Worm (Caenorhabditis elegans) whole organism, dauer: ENCODE data around the gene nhr-176.

ENCODE experiments used
- unc-62 ChIP-seq: sonication (generic microtip); optimal IDR thresholded peaks from 2 replicates; lab custom pipeline; 2017; ENCODE audit warnings: missing biosample characterization, missing genetic modification reagents, missing genetic modification characterization

Gene nhr-176

ce11 chrV:16045837-16046236 lies 25.3 kb upstream of the nhr-176 start, which contains the start of gene T10C6.15:
Gene T10C6.15 (minus strand): TSS chrV:16045940.
- TF ChIP-seq unc-62 (GFP tag; lab: Kevin White, UChicago), result no peak

- TF ChIP-seq unc-62 (GFP tag; lab: Kevin White, UChicago), result no peak
These were observed 24.6 kb upstream of the nhr-176 start, which contains the start of gene ZK285.2 for ce11 chrV:16046573-16046972. Gene ZK285.2 (plus strand): TSS chrV:16046873.

- TF ChIP-seq unc-62 (GFP tag; lab: Kevin White, UChicago), result no peak
These were observed 24.1 kb upstream of the nhr-176 start for ce11 chrV:16047052-16047451.

ce11 chrV:16047508-16047907 lies 23.6 kb upstream of the nhr-176 start, which contains the start of gene str-198:
Gene str-198 (plus strand): TSS chrV:16047808.
- no peak for TF ChIP-seq unc-62 (GFP tag; lab: Kevin White, UChicago)

ce11 chrV:16049177-16049576 lies 21.9 kb upstream of the nhr-176 start, which contains the start of gene best-12:
Gene best-12 (plus strand): TSS chrV:16049477.
- TF ChIP-seq unc-62 (GFP tag; lab: Kevin White, UChicago), result no peak

ce11 chrV:16053373-16053772 lies 17.8 kb upstream of the nhr-176 start, which contains the start of gene F14H3.3:
Gene F14H3.3 (minus strand): TSS chrV:16053473.
- TF ChIP-seq unc-62 (GFP tag; lab: Kevin White, UChicago), result no peak

- no peak for TF ChIP-seq unc-62 (GFP tag; lab: Kevin White, UChicago)
These were observed 16.1 kb upstream of the nhr-176 start, which contains the start of gene F14H3.4 for ce11 chrV:16055031-16055430. Gene F14H3.4 (minus strand): TSS chrV:16055072.

ce11 chrV:16057010-16057463 lies 14.1 kb upstream of the nhr-176 start, which contains the start of gene F14H3.5:
Gene F14H3.5 (minus strand): TSS chrV:16057060.
- no peak for TF ChIP-seq unc-62 (GFP tag; lab: Kevin White, UChicago)

- no peak for TF ChIP-seq unc-62 (GFP tag; lab: Kevin White, UChicago)
These were observed 12.3 kb upstream of the nhr-176 start, which contains the start of gene F14H3.6 for ce11 chrV:16058872-16059271. Gene F14H3.6 (minus strand): TSS chrV:16058893.

- TF ChIP-seq unc-62 (GFP tag; lab: Kevin White, UChicago), result no peak
These were observed 11.0 kb upstream of the nhr-176 start, which contains the start of gene F14H3.15 for ce11 chrV:16060135-16060534. Gene F14H3.15 (minus strand): TSS chrV:16060235.

- no peak for TF ChIP-seq unc-62 (GFP tag; lab: Kevin White, UChicago)
These were observed 9.1 kb upstream of the nhr-176 start, which contains the start of gene fbxa-100 for ce11 chrV:16061993-16062392. Gene fbxa-100 (minus strand): TSS chrV:16062093.

- TF ChIP-seq unc-62 (GFP tag; lab: Kevin White, UChicago), result no peak
These were observed 8.3 kb upstream of the nhr-176 start, which contains the start of gene F14H3.14 for ce11 chrV:16062788-16063187. Gene F14H3.14 (minus strand): TSS chrV:16062888.

- TF ChIP-seq unc-62 (GFP tag; lab: Kevin White, UChicago), result no peak
These were observed 2.2 kb upstream of the nhr-176 start, which contains the start of gene cyp-35D1 for ce11 chrV:16068938-16069337. Gene cyp-35D1 (plus strand): TSS chrV:16069238.

ce11 chrV:16073856-16074255 lies 2.7 kb downstream of the nhr-176 start, which contains the start of gene srj-10:
Gene srj-10 (minus strand): TSS chrV:16073956.
- no peak for TF ChIP-seq unc-62 (GFP tag; lab: Kevin White, UChicago)

ce11 chrV:16075250-16075709 lies 4.2 kb downstream of the nhr-176 start, which contains the start of the genes F14H3.12 and srj-29:
Gene F14H3.12 (minus strand): TSS chrV:16075323.
Gene srj-29 (plus strand): TSS chrV:16075659.
- TF ChIP-seq unc-62 (GFP tag; lab: Kevin White, UChicago), result no peak

- TF ChIP-seq unc-62 (GFP tag; lab: Kevin White, UChicago), result no peak
These were observed 8.9 kb downstream of the nhr-176 start for ce11 chrV:16080039-16080438.

ce11 chrV:16080678-16081077 lies 9.6 kb downstream of the nhr-176 start:
- no peak for TF ChIP-seq unc-62 (GFP tag; lab: Kevin White, UChicago)
